Worm (Caenorhabditis elegans) whole organism, L1 larva: ENCODE results near the gene unc-71.
A peak's percentile ranks its signal among the peaks of the same experiment; 100 is the strongest.

Experiments
- C16A3.4 ChIP-seq: fragments of 150-350 bp; optimal IDR thresholded peaks from 2 replicates; lab custom pipeline; 2014; ENCODE audit warnings: missing biosample characterization, missing genetic modification characterization
- C34B4.2 ChIP-seq: sonication (generic microtip); optimal IDR thresholded peaks from 2 replicates; lab custom pipeline; 2017; ENCODE audit warnings: mild to moderate bottlenecking, missing genetic modification characterization, missing compliant biosample characterization
- F16B12.6 ChIP-seq: fragments of 150-350 bp; optimal IDR thresholded peaks from 2 replicates; lab custom pipeline; 2014; ENCODE audit warnings: missing biosample characterization, missing genetic modification characterization
- aha-1 ChIP-seq: fragments of 150-350 bp; optimal IDR thresholded peaks from 2 replicates; lab custom pipeline; 2014; ENCODE audit warnings: missing biosample characterization, missing genetic modification characterization
- alr-1 ChIP-seq: fragments of 200-800 bp; sonication (Bioruptor generic); optimal IDR thresholded peaks from 2 replicates; lab custom pipeline; 2018; ENCODE audit warnings: borderline replicate concordance, mild to moderate bottlenecking, missing genetic modification characterization, missing compliant biosample characterization
- blmp-1 ChIP-seq: fragments of 150-350 bp; optimal IDR thresholded peaks from 2 replicates; lab custom pipeline; 2014; ENCODE audit warnings: missing biosample characterization, missing genetic modification characterization
- ceh-90 ChIP-seq: sonication (generic microtip); optimal IDR thresholded peaks from 2 replicates; lab custom pipeline; 2016; ENCODE audit warnings: missing genetic modification characterization, missing compliant biosample characterization
- ces-1 ChIP-seq: fragments of 150-350 bp; optimal IDR thresholded peaks from 2 replicates; lab custom pipeline; 2014; ENCODE audit warnings: missing biosample characterization, missing genetic modification reagents, missing genetic modification characterization
- dpl-1 ChIP-seq, 3 experiments: fragments of 150-350 bp in 2 of 3; sonication (generic microtip) in 1 of 3; optimal IDR thresholded peaks; 2 replicates each; lab custom pipeline; 2014 to 2017; ENCODE audit warnings: missing biosample characterization in 3 of 3, missing genetic modification characterization in 3 of 3, missing genetic modification reagents in 3 of 3
- dsc-1 ChIP-seq: sonication (generic microtip); optimal IDR thresholded peaks from 2 replicates; lab custom pipeline; 2016; ENCODE audit warnings: mild to moderate bottlenecking, missing genetic modification characterization, missing compliant biosample characterization
- efl-1 ChIP-seq, 4 experiments: fragments of 150-350 bp; optimal IDR thresholded peaks in 3 of 4; peaks in 1 of 4; 1 replicate in 1 of 4; 2 replicates in 3 of 4; lab custom pipeline; 2014; ENCODE audit warnings: missing biosample characterization in 2 of 4, missing genetic modification characterization in 2 of 4, missing genetic modification reagents in 2 of 4
- egl-13 ChIP-seq: sonication (generic microtip); optimal IDR thresholded peaks from 2 replicates; lab custom pipeline; 2016; ENCODE audit warnings: missing genotype, missing genetic modification reagents, missing genetic modification characterization, missing compliant biosample characterization
- ets-5 ChIP-seq: fragments of 200-800 bp; sonication (Bioruptor generic); IDR thresholded peaks from 2 replicates; pipeline ENCODE4 v1.3.6; 2022; ENCODE audit warnings: missing genetic modification characterization, missing compliant biosample characterization
- fkh-8 ChIP-seq: sonication (generic microtip); optimal IDR thresholded peaks from 2 replicates; lab custom pipeline; 2016; ENCODE audit warnings: mild to moderate bottlenecking, missing genetic modification characterization, missing compliant biosample characterization
- grh-1 ChIP-seq: fragments of 200-800 bp; sonication (Bioruptor generic); IDR thresholded peaks from 2 replicates; pipeline ENCODE4 v1.3.6; 2022; ENCODE audit warnings: missing genetic modification reagents, missing genetic modification characterization, missing compliant biosample characterization
- hlh-17 ChIP-seq: fragments of 200-800 bp; sonication (Bioruptor generic); optimal IDR thresholded peaks from 2 replicates; lab custom pipeline; 2018; ENCODE audit warnings: missing genetic modification characterization, mild to moderate bottlenecking, missing compliant biosample characterization, moderate library complexity, borderline replicate concordance
- hpl-2 ChIP-seq: fragments of 150-350 bp; optimal IDR thresholded peaks from 2 replicates; lab custom pipeline; 2014; ENCODE audit warnings: missing biosample characterization, missing genetic modification reagents, missing genetic modification characterization
- isw-1 ChIP-seq: fragments of 200-800 bp; sonication (Bioruptor generic); IDR thresholded peaks from 2 replicates; pipeline ENCODE4 v1.3.6; 2022; ENCODE audit warnings: missing genetic modification characterization, missing compliant biosample characterization
- jun-1 ChIP-seq: fragments of 150-350 bp; optimal IDR thresholded peaks from 2 replicates; lab custom pipeline; 2014; ENCODE audit warnings: missing biosample characterization, missing genetic modification reagents, missing genetic modification characterization
- lin-35 ChIP-seq, 2 experiments: fragments of 150-350 bp; optimal IDR thresholded peaks; 2 replicates each; lab custom pipeline; 2014; ENCODE audit warnings: missing biosample characterization in 2 of 2, missing genetic modification characterization in 2 of 2, missing genetic modification reagents in 2 of 2
- lin-39 ChIP-seq: fragments of 150-350 bp; optimal IDR thresholded peaks from 2 replicates; lab custom pipeline; 2014; ENCODE audit warnings: missing biosample characterization, missing genetic modification reagents, missing genetic modification characterization
- lsy-2 ChIP-seq, 2 experiments: fragments of 150-350 bp; optimal IDR thresholded peaks; 2 replicates each; lab custom pipeline; 2014; ENCODE audit warnings: missing biosample characterization in 2 of 2, missing genetic modification characterization in 2 of 2
- mab-9 ChIP-seq: fragments of 200-800 bp; sonication (Bioruptor generic); IDR thresholded peaks from 2 replicates; pipeline ENCODE4 v1.3.6; 2022; ENCODE audit warnings: missing genetic modification reagents, missing genetic modification characterization, missing compliant biosample characterization
- mdl-1 ChIP-seq, 2 experiments: fragments of 150-350 bp; optimal IDR thresholded peaks; 2 replicates each; lab custom pipeline; 2014 to 2017; ENCODE audit warnings: missing biosample characterization in 2 of 2, missing genetic modification characterization in 2 of 2, inconsistent platforms in 1 of 2
- mef-2 ChIP-seq: fragments of 150-350 bp; optimal IDR thresholded peaks from 2 replicates; lab custom pipeline; 2014; ENCODE audit warnings: missing biosample characterization, missing genetic modification characterization
- mep-1 ChIP-seq: fragments of 150-350 bp; optimal IDR thresholded peaks from 2 replicates; lab custom pipeline; 2014; ENCODE audit warnings: missing biosample characterization, missing genetic modification characterization
- nhr-237 ChIP-seq: fragments of 150-350 bp; optimal IDR thresholded peaks from 2 replicates; lab custom pipeline; 2014; ENCODE audit warnings: missing biosample characterization, missing genetic modification characterization
- nhr-47 ChIP-seq: sonication (generic microtip); optimal IDR thresholded peaks from 2 replicates; lab custom pipeline; 2016; ENCODE audit warnings: mild to moderate bottlenecking, missing genetic modification characterization, moderate library complexity, missing compliant biosample characterization
- nhr-71 ChIP-seq: sonication (generic microtip); optimal IDR thresholded peaks from 2 replicates; lab custom pipeline; 2016; ENCODE audit warnings: mild to moderate bottlenecking, missing genetic modification characterization, moderate library complexity, missing compliant biosample characterization
- nhr-76 ChIP-seq: sonication (generic microtip); optimal IDR thresholded peaks from 2 replicates; lab custom pipeline; 2017; ENCODE audit warnings: missing biosample characterization, missing genetic modification characterization
- nhr-90 ChIP-seq: sonication (generic microtip); optimal IDR thresholded peaks from 2 replicates; lab custom pipeline; 2016; ENCODE audit warnings: mild to moderate bottlenecking, missing genetic modification characterization, missing compliant biosample characterization; ENCODE audit not compliant: poor library complexity
- pag-3 ChIP-seq: sonication (generic microtip); optimal IDR thresholded peaks from 2 replicates; lab custom pipeline; 2017; ENCODE audit warnings: missing genetic modification characterization, mild to moderate bottlenecking, missing compliant biosample characterization, antibody characterized with exemption, borderline replicate concordance; ENCODE audit not compliant: insufficient read depth
- skn-1 ChIP-seq: fragments of 150-350 bp; optimal IDR thresholded peaks from 2 replicates; lab custom pipeline; 2014; ENCODE audit warnings: missing biosample characterization, missing genetic modification characterization
- snu-23 ChIP-seq: sonication (generic microtip); optimal IDR thresholded peaks from 2 replicates; lab custom pipeline; 2016; ENCODE audit warnings: missing genetic modification characterization, missing compliant biosample characterization
- sptf-1 ChIP-seq: fragments of 150-350 bp; optimal IDR thresholded peaks from 2 replicates; lab custom pipeline; 2014; ENCODE audit warnings: missing biosample characterization, missing genetic modification characterization
- swsn-7 ChIP-seq: sonication (generic microtip); optimal IDR thresholded peaks from 2 replicates; lab custom pipeline; 2016; ENCODE audit warnings: missing genetic modification characterization, missing compliant biosample characterization
- tbx-2 ChIP-seq: sonication (generic microtip); optimal IDR thresholded peaks from 2 replicates; lab custom pipeline; 2016; ENCODE audit warnings: missing genetic modification characterization, missing compliant biosample characterization
- unc-62 ChIP-seq: fragments of 150-350 bp; optimal IDR thresholded peaks from 2 replicates; lab custom pipeline; 2014; ENCODE audit warnings: missing biosample characterization, missing genetic modification reagents, missing genetic modification characterization
- unc-86 ChIP-seq: sonication (generic microtip); optimal IDR thresholded peaks from 2 replicates; lab custom pipeline; 2016; ENCODE audit warnings: missing genetic modification characterization, missing compliant biosample characterization
- xbp-1 ChIP-seq: sonication (generic microtip); optimal IDR thresholded peaks from 2 replicates; lab custom pipeline; 2016; ENCODE audit warnings: missing genetic modification characterization, missing compliant biosample characterization

unc-71 gene

ce11 chrIII:12931108-12931507 lies 39.6 kb upstream of the unc-71 start:
- TF ChIP-seq dpl-1 (GFP tag; optimal IDR thresholded peaks at IDR 0.05; lab: Kevin White, UChicago) (no peak), ces-1 (GFP tag; lab: Kevin White, UChicago) (no peak), grh-1 (0 out of 2 replicates have a peak, but pooled peaks have one; percentile 16), nhr-237 (tag; lab: Kevin White, UChicago) (no peak), efl-1 (optimal IDR thresholded peaks at IDR 0.05; lab: Kevin White, UChicago) (no peak), efl-1 (GFP tag; optimal IDR thresholded peaks at IDR 0.05 in 1 of 2; lab: Kevin White, UChicago) (peak in 1 of 2 experiments; percentile 22), alr-1 (tag; lab: Kevin White, UChicago) (no peak), ets-5 (GFP tag; lab: Robert Waterston, UW) (no peak), C34B4.2 (tag; lab: Kevin White, UChicago) (no peak), jun-1 (tag; lab: Kevin White, UChicago) (no peak), skn-1 (tag; lab: Kevin White, UChicago) (no peak)

DNA sequence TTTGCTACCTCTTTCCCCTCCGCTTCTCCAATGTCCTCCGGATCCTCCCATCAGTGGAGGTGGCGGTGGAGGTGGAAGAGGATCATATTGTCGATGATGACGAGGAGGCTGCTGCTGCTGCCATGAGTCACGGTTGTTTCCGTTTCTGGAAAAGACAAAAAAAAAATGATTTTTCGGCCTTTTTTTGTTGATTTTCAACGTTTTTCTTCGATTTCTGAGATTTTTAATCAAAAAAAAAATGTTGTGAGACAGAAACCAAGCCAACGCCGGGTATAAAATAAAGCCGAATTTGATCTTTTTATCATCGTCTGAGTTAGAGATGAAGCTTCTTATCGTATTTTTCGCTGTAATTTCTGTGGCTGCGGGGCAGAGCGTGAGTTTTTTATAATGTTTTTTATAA lies 38.0 kb upstream of the unc-71 start, which contains the start of gene Y37D8A.19:
Gene Y37D8A.19 (plus strand): TSS at position 301 of the 400 bp plus-strand sequence.
- TF ChIP-seq nhr-237 (tag; lab: Kevin White, UChicago) (no peak), mab-9 (GFP tag; lab: Robert Waterston, UW) (no peak), mef-2 (no peak), mdl-1 (tag; optimal IDR thresholded peaks at IDR 0.05; lab: Kevin White, UChicago) (no peak), ceh-90 (no peak), aha-1 (tag; lab: Kevin White, UChicago) (no peak), unc-62 (GFP tag; lab: Kevin White, UChicago) (no peak), lin-35 (GFP tag; optimal IDR thresholded peaks at IDR 0.05; lab: Kevin White, UChicago) (no peak), F16B12.6 (tag; lab: Kevin White, UChicago) (no peak), sptf-1 (no peak)
- TF ChIP-seq, all 84 proteins: peak for 0

ce11 chrIII:12925947-12926607 lies 34.5 kb upstream of the unc-71 start, which contains the start of the genes npp-25 and mrps-10:
Gene npp-25 (minus strand): TSS chrIII:12925997.
Gene mrps-10 (plus strand): TSS chrIII:12926557.
- TF ChIP-seq mdl-1 (tag; optimal IDR thresholded peaks at IDR 0.05; lab: Kevin White, UChicago) = no peak
- TF ChIP-seq snu-23 = peak; percentile 25
- TF ChIP-seq unc-86 = peak; percentile 7
- TF ChIP-seq fkh-8 (tag; lab: Kevin White, UChicago) = peak; percentile 44
- TF ChIP-seq swsn-7 = peak; percentile 18
- peak; percentile 17 for TF ChIP-seq blmp-1
- TF ChIP-seq nhr-71 = peak; percentile 29
- no peak for TF ChIP-seq egl-13 (tag; lab: Kevin White, UChicago)
- peak; percentile 31 for TF ChIP-seq xbp-1 (tag; lab: Kevin White, UChicago)
- TF ChIP-seq lin-35 (GFP tag; optimal IDR thresholded peaks at IDR 0.05; lab: Kevin White, UChicago) = peak; percentile 40 to 43
- peak; percentile 28 for TF ChIP-seq mep-1 (tag; lab: Kevin White, UChicago)
- TF ChIP-seq grh-1 = no peak
- peak; percentile 44 to 78 for TF ChIP-seq lsy-2 (tag; optimal IDR thresholded peaks at IDR 0.05; lab: Kevin White, UChicago)
- TF ChIP-seq isw-1 = no peak
- peak; percentile 82 for TF ChIP-seq F16B12.6 (tag; lab: Kevin White, UChicago)
- no peak for TF ChIP-seq lin-39 (tag; lab: Kevin White, UChicago)
- peak; percentile 53 for TF ChIP-seq nhr-47
- TF ChIP-seq tbx-2 = peak; percentile 1
- TF ChIP-seq pag-3 = no peak
- TF ChIP-seq efl-1 (optimal IDR thresholded peaks at IDR 0.05; lab: Kevin White, UChicago) = peak; percentile 28 to 57
- TF ChIP-seq efl-1 (GFP tag; optimal IDR thresholded peaks at IDR 0.05 in 1 of 2; lab: Kevin White, UChicago) = peak; percentile 57 to 91
- peak; percentile 13 to 51 (median 16) for TF ChIP-seq dpl-1 (GFP tag; optimal IDR thresholded peaks at IDR 0.05; lab: Kevin White, UChicago)
- no peak for TF ChIP-seq hpl-2 (GFP tag; lab: Kevin White, UChicago)
- no peak for TF ChIP-seq nhr-76 (tag; lab: Kevin White, UChicago)
- no peak for TF ChIP-seq hlh-17 (GFP tag; lab: Kevin White, UChicago)
- no peak for TF ChIP-seq nhr-90 (tag; lab: Kevin White, UChicago)
- TF ChIP-seq dsc-1 = peak; percentile 41
- no peak for TF ChIP-seq C16A3.4
